Fruit fly (Drosophila melanogaster): ENCODE results near the gene CG32512.

DNA sequence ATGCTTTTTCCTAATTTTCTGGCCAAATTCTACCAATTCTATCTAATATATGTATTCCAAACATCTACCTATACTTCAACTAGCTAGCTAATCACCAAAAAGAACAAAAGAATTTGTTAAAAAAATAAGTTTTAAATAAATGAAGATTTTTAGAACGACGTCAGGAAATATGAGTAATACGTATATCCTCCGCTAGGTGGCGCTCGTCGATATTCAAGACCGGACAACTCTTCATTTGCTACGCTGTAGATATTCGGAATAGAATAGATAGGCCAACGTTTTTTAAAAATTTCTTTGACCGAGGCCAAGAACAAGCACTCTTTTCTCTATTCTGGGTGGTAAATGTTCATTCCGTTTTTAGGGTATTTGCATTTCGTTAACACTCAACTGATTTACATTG lies 8.9 kb downstream of the CG32512 start:
- TF ChIP-seq unpg (GFP tag; optimal IDR thresholded peaks at IDR 0.05) = no peak
- TF ChIP-seq mam (GFP tag; optimal IDR thresholded peaks at IDR 0.05) = no peak
- TF ChIP-seq Taf1 (GFP tag; IDR thresholded peaks at IDR 0.05) = no peak
- no peak for TF ChIP-seq abd-A (tag; optimal IDR thresholded peaks at IDR 0.05)
- no peak for TF ChIP-seq Blimp-1 (GFP tag; optimal IDR thresholded peaks at IDR 0.05)
- no peak for TF ChIP-seq klu (GFP tag; IDR thresholded peaks at IDR 0.05)
- TF ChIP-seq az2 (GFP tag; optimal IDR thresholded peaks at IDR 0.05) = no peak
- TF ChIP-seq Doc3 (GFP tag; IDR thresholded peaks at IDR 0.05; ENCODE audit: partially characterized antibody) = no peak
- TF ChIP-seq CG13424 (tag; optimal IDR thresholded peaks at IDR 0.05) = no peak
- no peak for TF ChIP-seq NfI (GFP tag; optimal IDR thresholded peaks at IDR 0.05)

Data from whole organism, embryonic.